Worm (Caenorhabditis elegans) whole organism, young adult: ENCODE results near the gene slc-17.9.

Experiments
- B0019.2 ChIP-seq: fragments of 200-800 bp; sonication (Bioruptor generic); conservative IDR thresholded peaks from 2 replicates; pipeline ENCODE4 v1.3.6; 2022; ENCODE audit warnings: missing genetic modification reagents, missing genetic modification characterization, missing compliant biosample characterization
- B0336.3 ChIP-seq: fragments of 200-800 bp; sonication (Bioruptor generic); IDR thresholded peaks from 2 replicates; pipeline ENCODE4 v1.3.6; 2022; ENCODE audit warnings: missing genetic modification characterization, missing compliant biosample characterization
- D2030.7 ChIP-seq: fragments of 200-800 bp; sonication (Bioruptor generic); IDR thresholded peaks from 2 replicates; pipeline ENCODE4 v1.3.6; 2022; ENCODE audit warnings: missing genetic modification reagents, missing genetic modification characterization, missing compliant biosample characterization
- F22D6.2 ChIP-seq: sonication (generic microtip); optimal IDR thresholded peaks from 2 replicates; lab custom pipeline; 2016; ENCODE audit warnings: mild to moderate bottlenecking, missing genetic modification characterization, missing compliant biosample characterization
- F55B11.4 ChIP-seq: sonication (generic microtip); optimal IDR thresholded peaks from 2 replicates; lab custom pipeline; 2016; ENCODE audit warnings: missing compliant biosample characterization, missing genetic modification characterization, borderline replicate concordance; ENCODE audit not compliant: insufficient read depth
- F57C9.4 ChIP-seq: sonication (generic microtip); optimal IDR thresholded peaks from 2 replicates; lab custom pipeline; 2017; ENCODE audit warnings: mild to moderate bottlenecking, missing genetic modification characterization, missing compliant biosample characterization
- Y56A3A.18 ChIP-seq: fragments of 200-800 bp; sonication (Bioruptor generic); IDR thresholded peaks from 2 replicates; pipeline ENCODE4 v1.3.6; 2022; ENCODE audit warnings: missing genetic modification reagents, missing genetic modification characterization, missing compliant biosample characterization
- Y79H2A.3 ChIP-seq: fragments of 200-800 bp; sonication (Bioruptor generic); conservative IDR thresholded peaks from 2 replicates; pipeline ENCODE4 v1.3.6; 2022; ENCODE audit warnings: missing genetic modification reagents, missing genetic modification characterization, missing compliant biosample characterization
- aptf-2 ChIP-seq: fragments of 200-800 bp; sonication (Bioruptor generic); conservative IDR thresholded peaks from 2 replicates; pipeline ENCODE4 v1.3.6; 2022; ENCODE audit warnings: missing genetic modification reagents, missing genetic modification characterization, missing compliant biosample characterization
- attf-6 ChIP-seq: fragments of 200-800 bp; sonication (Bioruptor generic); IDR thresholded peaks from 2 replicates; pipeline ENCODE4 v1.3.6; 2022; ENCODE audit warnings: missing genetic modification reagents, missing genetic modification characterization, missing compliant biosample characterization
- bed-1 ChIP-seq: fragments of 200-800 bp; sonication (Bioruptor generic); IDR thresholded peaks from 2 replicates; pipeline ENCODE4 v1.3.6; 2022; ENCODE audit warnings: missing genetic modification reagents, missing genetic modification characterization, missing compliant biosample characterization
- cebp-1 ChIP-seq, 2 experiments: fragments of 200-800 bp in 1 of 2; sonication (Bioruptor generic) in 1 of 2; sonication (generic microtip) in 1 of 2; IDR thresholded peaks in 1 of 2; optimal IDR thresholded peaks in 1 of 2; 2 replicates each; pipeline versions ENCODE4 v1.3.6 to Lab custom; 2017 to 2022; ENCODE audit warnings: missing compliant biosample characterization in 2 of 2, missing genetic modification characterization in 2 of 2, mild to moderate bottlenecking in 1 of 2, missing genetic modification reagents in 1 of 2, moderate library complexity in 1 of 2
- cebp-2 ChIP-seq: fragments of 200-800 bp; sonication (Bioruptor generic); IDR thresholded peaks from 2 replicates; pipeline ENCODE4 v1.3.6; 2022; ENCODE audit warnings: missing genetic modification characterization, missing compliant biosample characterization
- ceh-100 ChIP-seq: fragments of 200-800 bp; sonication (Bioruptor generic); IDR thresholded peaks from 2 replicates; pipeline ENCODE4 v1.3.6; 2022; ENCODE audit warnings: missing genetic modification reagents, missing genetic modification characterization, missing compliant biosample characterization
- ceh-58 ChIP-seq: fragments of 200-800 bp; sonication (Bioruptor generic); IDR thresholded peaks from 2 replicates; pipeline ENCODE4 v1.3.6; 2022; ENCODE audit warnings: missing genetic modification characterization, missing compliant biosample characterization
- efl-1 ChIP-seq: fragments of 150-350 bp; optimal IDR thresholded peaks from 2 replicates; lab custom pipeline; 2014; ENCODE audit warnings: missing biosample characterization, missing genetic modification reagents, missing genetic modification characterization
- egrh-3 ChIP-seq: fragments of 200-800 bp; sonication (Bioruptor generic); IDR thresholded peaks from 2 replicates; pipeline ENCODE4 v1.3.6; 2022; ENCODE audit warnings: missing genetic modification reagents, missing genetic modification characterization, missing compliant biosample characterization
- fkh-3 ChIP-seq: sonication (generic microtip); optimal IDR thresholded peaks from 2 replicates; lab custom pipeline; 2016; ENCODE audit warnings: mild to moderate bottlenecking, missing genetic modification characterization, missing compliant biosample characterization
- hmg-1.2 ChIP-seq: fragments of 200-800 bp; sonication (Bioruptor generic); IDR thresholded peaks from 2 replicates; pipeline ENCODE4 v1.3.6; 2022; ENCODE audit warnings: missing genetic modification reagents, missing genetic modification characterization, missing compliant biosample characterization
- lir-1 ChIP-seq: fragments of 200-800 bp; sonication (Bioruptor generic); conservative IDR thresholded peaks from 2 replicates; pipeline ENCODE4 v1.3.6; 2022; ENCODE audit warnings: missing genetic modification reagents, missing genetic modification characterization, missing compliant biosample characterization
- lsl-1 ChIP-seq: fragments of 200-800 bp; sonication (Bioruptor generic); optimal IDR thresholded peaks from 2 replicates; lab custom pipeline; 2018; ENCODE audit warnings: mild to moderate bottlenecking, missing genetic modification characterization, moderate library complexity, missing compliant biosample characterization
- madf-3 ChIP-seq: fragments of 200-800 bp; sonication (Bioruptor generic); IDR thresholded peaks from 2 replicates; pipeline ENCODE4 v1.3.6; 2022; ENCODE audit warnings: missing genetic modification reagents, missing genetic modification characterization, missing compliant biosample characterization
- mes-4 ChIP-seq: sonication (generic microtip); optimal IDR thresholded peaks from 2 replicates; lab custom pipeline; 2016; ENCODE audit warnings: missing genotype, missing genetic modification characterization, missing compliant biosample characterization
- nfya-2 ChIP-seq: fragments of 200-800 bp; sonication (Bioruptor generic); IDR thresholded peaks from 2 replicates; pipeline ENCODE4 v1.3.6; 2022; ENCODE audit warnings: missing genetic modification reagents, missing genetic modification characterization, missing compliant biosample characterization
- nhr-179 ChIP-seq: sonication (generic microtip); optimal IDR thresholded peaks from 2 replicates; lab custom pipeline; 2016; ENCODE audit warnings: mild to moderate bottlenecking, missing genetic modification characterization, missing compliant biosample characterization
- nhr-27 ChIP-seq: fragments of 200-800 bp; sonication (Bioruptor generic); optimal IDR thresholded peaks from 2 replicates; lab custom pipeline; 2018; ENCODE audit warnings: mild to moderate bottlenecking, missing genetic modification characterization, moderate library complexity, missing compliant biosample characterization
- pbrm-1 ChIP-seq: fragments of 200-800 bp; sonication (Bioruptor generic); IDR thresholded peaks from 2 replicates; pipeline ENCODE4 v1.3.6; 2022; ENCODE audit warnings: missing genetic modification reagents, missing genetic modification characterization, missing compliant biosample characterization
- rcor-1 ChIP-seq: fragments of 200-800 bp; sonication (Bioruptor generic); IDR thresholded peaks from 2 replicates; pipeline ENCODE4 v1.3.6; 2022; ENCODE audit warnings: missing genetic modification reagents, missing genetic modification characterization, missing compliant biosample characterization
- repo-1 ChIP-seq: sonication (generic microtip); optimal IDR thresholded peaks from 2 replicates; lab custom pipeline; 2017; ENCODE audit warnings: mild to moderate bottlenecking, missing genetic modification characterization, missing compliant biosample characterization
- rpc-1 ChIP-seq, 2 experiments: fragments of 150-350 bp in 1 of 2; sonication (generic microtip) in 1 of 2; optimal IDR thresholded peaks; 2 replicates each; lab custom pipeline; 2014 to 2018; ENCODE audit warnings: missing biosample characterization in 1 of 2, missing genetic modification characterization in 1 of 2, missing genetic modification reagents in 1 of 2, missing genotype in 1 of 2
- sea-2 ChIP-seq: fragments of 200-800 bp; sonication (Bioruptor generic); IDR thresholded peaks from 2 replicates; pipeline ENCODE4 v1.3.6; 2022; ENCODE audit warnings: missing genetic modification characterization, missing compliant biosample characterization
- snpc-1.1 ChIP-seq: sonication (generic microtip); optimal IDR thresholded peaks from 2 replicates; lab custom pipeline; 2017; ENCODE audit warnings: missing genetic modification characterization, mild to moderate bottlenecking, missing compliant biosample characterization, antibody characterized with exemption, moderate library complexity, missing genotype, missing genetic modification reagents; ENCODE audit not compliant: insufficient read depth
- snpc-4 ChIP-seq, 5 experiments: fragments of 150-350 bp in 1 of 5; sonication (generic microtip) in 4 of 5; optimal IDR thresholded peaks; 2 replicates each; lab custom pipeline; 2014 to 2018; ENCODE audit warnings: missing genetic modification characterization in 5 of 5, missing biosample characterization in 3 of 5, antibody characterized with exemption in 2 of 5, mild to moderate bottlenecking in 2 of 5, missing compliant biosample characterization in 2 of 5, missing genotype in 2 of 5, moderate library complexity in 2 of 5, missing genetic modification reagents in 1 of 5
- somi-1 ChIP-seq: fragments of 200-800 bp; sonication (Bioruptor generic); optimal IDR thresholded peaks from 2 replicates; lab custom pipeline; 2018; ENCODE audit warnings: mild to moderate bottlenecking, missing genetic modification characterization, missing compliant biosample characterization
- sptf-2 ChIP-seq: fragments of 200-800 bp; sonication (Bioruptor generic); optimal IDR thresholded peaks from 2 replicates; lab custom pipeline; 2018; ENCODE audit warnings: mild to moderate bottlenecking, missing genetic modification characterization, missing compliant biosample characterization
- tbp1 ChIP-seq: fragments of 200-800 bp; sonication (Bioruptor generic); optimal IDR thresholded peaks from 2 replicates; lab custom pipeline; 2018; ENCODE audit warnings: mild to moderate bottlenecking, missing genetic modification characterization, missing compliant biosample characterization
- tbx-9 ChIP-seq: sonication (generic microtip); optimal IDR thresholded peaks from 2 replicates; lab custom pipeline; 2016; ENCODE audit warnings: borderline replicate concordance, missing genetic modification characterization, inconsistent platforms, missing compliant biosample characterization
- tlf-1 ChIP-seq: fragments of 200-800 bp; sonication (Bioruptor generic); optimal IDR thresholded peaks from 2 replicates; lab custom pipeline; 2018; ENCODE audit warnings: mild to moderate bottlenecking, missing genetic modification characterization, missing compliant biosample characterization
- zim-3 ChIP-seq: sonication (generic microtip); optimal IDR thresholded peaks from 2 replicates; lab custom pipeline; 2017; ENCODE audit warnings: mild to moderate bottlenecking, missing genetic modification characterization, moderate library complexity, missing compliant biosample characterization
- ztf-22 ChIP-seq: fragments of 200-800 bp; sonication (Bioruptor generic); optimal IDR thresholded peaks from 2 replicates; lab custom pipeline; 2018; ENCODE audit warnings: mild to moderate bottlenecking, missing genetic modification characterization, moderate library complexity, missing compliant biosample characterization
- ztf-26 ChIP-seq: sonication (generic microtip); optimal IDR thresholded peaks from 2 replicates; lab custom pipeline; 2017; ENCODE audit warnings: missing genetic modification characterization, missing compliant biosample characterization

slc-17.9 gene

ce11 chrX:9761266-9761665, 3.5 kb downstream of the slc-17.9 start, which contains the start of gene T09B9.3:
Gene T09B9.3, minus strand, starts transcription at chrX:9761366.
- TF ChIP-seq B0336.3 (no peak), Y56A3A.18 (GFP tag; lab: Robert Waterston, UW) (no peak), D2030.7 (no peak), F55B11.4 (tag; lab: Kevin White, UChicago) (no peak), ceh-58 (GFP tag; lab: Robert Waterston, UW) (no peak), madf-3 (GFP tag; lab: Robert Waterston, UW) (no peak), pbrm-1 (GFP tag; lab: Robert Waterston, UW) (no peak), tbx-9 (tag; lab: Kevin White, UChicago) (no peak), nhr-179 (tag; lab: Kevin White, UChicago) (no peak), mes-4 (tag; lab: Kevin White, UChicago) (no peak), nfya-2 (no peak), rcor-1 (no peak), rpc-1 (optimal IDR thresholded peaks at IDR 0.05; lab: Kevin White, UChicago) (no peak), rpc-1 (tag; optimal IDR thresholded peaks at IDR 0.05; lab: Kevin White, UChicago) (no peak), ztf-26 (tag; lab: Kevin White, UChicago) (no peak), F57C9.4 (tag; lab: Kevin White, UChicago) (no peak)

- TF ChIP-seq egrh-3 (GFP tag; lab: Robert Waterston, UW) (no peak), efl-1 (GFP tag; lab: Kevin White, UChicago) (peak; percentile 41)
These were observed 7.8 kb downstream of the slc-17.9 start, which contains the start of gene T09B9.1 for ce11 chrX:9756971-9757370. Gene T09B9.1, plus strand, starts transcription at chrX:9757271.

- TF ChIP-seq ztf-26 (tag; lab: Kevin White, UChicago): no peak
- TF ChIP-seq aptf-2 (GFP tag; lab: Robert Waterston, UW): no peak
- TF ChIP-seq tbp1 (GFP tag; lab: Kevin White, UChicago): peak; percentile 67
- TF ChIP-seq somi-1 (GFP tag; lab: Kevin White, UChicago): no peak
- TF ChIP-seq lir-1: no peak
- no peak for TF ChIP-seq bed-1 (GFP tag; lab: Robert Waterston, UW)
- no peak for TF ChIP-seq attf-6 (GFP tag; lab: Robert Waterston, UW)
- peak; percentile 1 for TF ChIP-seq rpc-1 (optimal IDR thresholded peaks at IDR 0.05; lab: Kevin White, UChicago)
- peak; percentile 62 for TF ChIP-seq rpc-1 (tag; optimal IDR thresholded peaks at IDR 0.05; lab: Kevin White, UChicago)
- peak; percentile 66 for TF ChIP-seq snpc-1.1 (tag; lab: Kevin White, UChicago)
- no peak for TF ChIP-seq Y79H2A.3 (GFP tag; lab: Robert Waterston, UW)
These were observed 10.2 kb downstream of the slc-17.9 start for ce11 chrX:9754537-9754936.

- TF ChIP-seq cebp-2 (peak; percentile 98), Y79H2A.3 (GFP tag; lab: Robert Waterston, UW) (peak; percentile 85), sea-2 (GFP tag; lab: Robert Waterston, UW) (peak; percentile 92), zim-3 (tag; lab: Kevin White, UChicago) (peak; percentile 91), tlf-1 (GFP tag; lab: Kevin White, UChicago) (peak; percentile 74), cebp-1 (GFP tag; IDR thresholded peaks at IDR 0.05; lab: Robert Waterston, UW) (peak; percentile 39; the same call in 1 of the 2 replicates), cebp-1 (tag; optimal IDR thresholded peaks at IDR 0.05; lab: Kevin White, UChicago) (peak; percentile 89), F22D6.2 (tag; lab: Kevin White, UChicago) (peak; percentile 57), snpc-4 (GFP tag; optimal IDR thresholded peaks at IDR 0.05; lab: Kevin White, UChicago) (peak; percentile 84), snpc-4 (tag; optimal IDR thresholded peaks at IDR 0.05; lab: Kevin White, UChicago) (peak in 2 of 4 experiments; percentile 82 to 89), sptf-2 (GFP tag; lab: Kevin White, UChicago) (peak; percentile 98), lsl-1 (peak; percentile 52), B0336.3 (peak; percentile 90), bed-1 (GFP tag; lab: Robert Waterston, UW) (peak; percentile 96), ztf-22 (GFP tag; lab: Kevin White, UChicago) (peak; percentile 96), hmg-1.2 (GFP tag; lab: Robert Waterston, UW) (peak; percentile 94), nhr-27 (tag; lab: Kevin White, UChicago) (peak; percentile 84), B0019.2 (GFP tag; lab: Robert Waterston, UW) (peak; percentile 39; the same call in 1 of the 2 replicates), lir-1 (peak; percentile 80), repo-1 (tag; lab: Kevin White, UChicago) (peak; percentile 95), fkh-3 (tag; lab: Kevin White, UChicago) (peak; percentile 98), ceh-100 (GFP tag; lab: Robert Waterston, UW) (peak; percentile 80)
These were observed 21.2 kb downstream of the slc-17.9 start for ce11 chrX:9743513-9743914.
